Fruit fly (Drosophila melanogaster): ENCODE data around the gene RnpS1.
A peak's percentile ranks its signal among the peaks of the same experiment; 100 is the strongest.

Gene RnpS1

DNA sequence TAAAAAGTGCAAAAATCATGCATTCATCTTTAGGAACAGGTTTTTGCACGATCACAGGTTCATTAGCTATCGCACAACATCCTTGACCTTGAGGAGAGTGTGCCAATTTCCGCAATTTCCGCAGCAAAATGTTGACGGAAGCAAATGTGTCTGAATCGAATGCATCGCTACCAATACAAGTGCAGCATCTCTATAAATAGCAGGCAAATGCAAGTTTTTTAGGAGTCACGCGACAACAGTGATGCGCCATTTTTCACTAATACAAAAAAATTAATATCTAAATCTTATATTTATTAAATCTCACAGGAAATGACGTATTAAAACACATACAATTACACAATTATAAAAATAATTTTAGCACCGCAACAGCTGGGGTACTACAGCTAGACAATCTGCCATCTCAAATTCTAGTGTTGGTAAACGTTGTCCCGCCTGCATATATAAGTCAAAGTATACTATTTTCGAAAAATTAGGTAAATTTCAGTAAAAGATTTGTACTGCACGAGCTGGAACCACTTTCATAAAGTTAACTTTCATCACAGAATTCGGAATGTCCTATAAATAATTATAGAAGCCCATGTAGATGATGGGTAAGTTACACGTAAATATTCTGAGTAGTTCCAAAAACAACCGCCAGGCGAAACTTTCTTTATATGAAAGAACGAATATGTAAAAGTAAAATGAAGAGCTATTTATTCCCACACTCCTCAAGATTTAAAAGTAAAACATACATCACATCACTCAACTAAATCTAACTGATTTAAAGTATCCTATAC is 22.2 kb downstream of the RnpS1 start, which contains the start of gene CG9399 (continued):
- TF ChIP-seq CG1024 (GFP tag; IDR thresholded peaks at IDR 0.05): peak; percentile 93
- peak; percentile 79 for TF ChIP-seq TFAM (GFP tag; optimal IDR thresholded peaks at IDR 0.05)
- TF ChIP-seq lov (optimal IDR thresholded peaks at IDR 0.05): no peak
- peak; percentile 98 for TF ChIP-seq lov (GFP tag; IDR thresholded peaks at IDR 0.05)
- TF ChIP-seq sens (GFP tag): peak; percentile 99
- TF ChIP-seq CG34376 (GFP tag; optimal IDR thresholded peaks at IDR 0.05): peak; percentile 64
- peak; percentile 96 for TF ChIP-seq gcm2 (GFP tag; optimal IDR thresholded peaks at IDR 0.05)
- peak; percentile 84 for TF ChIP-seq slou (GFP tag; optimal IDR thresholded peaks at IDR 0.05)
- TF ChIP-seq CG5180 (GFP tag; optimal IDR thresholded peaks at IDR 0.05): peak; percentile 80
- peak; percentile 97 for TF ChIP-seq CG43689 (GFP tag; IDR thresholded peaks at IDR 0.05)
- peak; percentile 84 for TF ChIP-seq CG1792 (GFP tag; optimal IDR thresholded peaks at IDR 0.05)
- peak; percentile 97 for TF ChIP-seq CG4617 (GFP tag; optimal IDR thresholded peaks at IDR 0.05; ENCODE audit: borderline replicate concordance)
- TF ChIP-seq Optix (GFP tag; IDR thresholded peaks at IDR 0.05): peak; percentile 98
- 0 out of 2 replicates have a peak, but pooled peaks have one; percentile 33 for TF ChIP-seq sna (GFP tag; IDR thresholded peaks at IDR 0.05; ENCODE audit: partially characterized antibody)
- peak; percentile 94 for TF ChIP-seq CG17385 (GFP tag; optimal IDR thresholded peaks at IDR 0.05)
- TF ChIP-seq Dip3 (GFP tag; optimal IDR thresholded peaks at IDR 0.05): peak; percentile 93
- peak; percentile 82 for TF ChIP-seq CG10274 (GFP tag; optimal IDR thresholded peaks at IDR 0.05)
- TF ChIP-seq stc (GFP tag; IDR thresholded peaks at IDR 0.05): peak; percentile 97
- TF ChIP-seq CG8281 (tag; optimal IDR thresholded peaks at IDR 0.05): peak; percentile 84
- peak; percentile 84 for TF ChIP-seq sd (tag; optimal IDR thresholded peaks at IDR 0.05)
- peak; percentile 98 for TF ChIP-seq esg (GFP tag; conservative IDR thresholded peaks at IDR 0.05)
- TF ChIP-seq nerfin-1 (tag; optimal IDR thresholded peaks at IDR 0.05): peak; percentile 92
- peak; percentile 65; the same call in 1 of the 2 replicates for TF ChIP-seq Bgb (GFP tag; IDR thresholded peaks at IDR 0.05; ENCODE audit: partially characterized antibody)
- TF ChIP-seq CG33213 (GFP tag; optimal IDR thresholded peaks at IDR 0.05): peak; percentile 90
- TF ChIP-seq caup (GFP tag; optimal IDR thresholded peaks at IDR 0.05; ENCODE audit: severe bottlenecking): peak; percentile 95
- TF ChIP-seq rib (GFP tag; IDR thresholded peaks at IDR 0.05): peak; percentile 88
- peak; percentile 93 for TF ChIP-seq shn (GFP tag; optimal IDR thresholded peaks at IDR 0.05)
- TF ChIP-seq CG18599 (GFP tag; optimal IDR thresholded peaks at IDR 0.05): peak; percentile 96
- peak; percentile 24 for TF ChIP-seq pros (GFP tag; optimal IDR thresholded peaks at IDR 0.05)
- TF ChIP-seq trem (tag; optimal IDR thresholded peaks at IDR 0.05): peak; percentile 93
- peak; percentile 77 for TF ChIP-seq luna (GFP tag; optimal IDR thresholded peaks at IDR 0.05)
- peak; percentile 92 for TF ChIP-seq pnt (GFP tag; optimal IDR thresholded peaks at IDR 0.05)
- no peak for TF ChIP-seq h (optimal IDR thresholded peaks at IDR 0.05)
- peak; percentile 87 for TF ChIP-seq CG8359 (GFP tag; optimal IDR thresholded peaks at IDR 0.05; ENCODE audit: borderline replicate concordance)
- peak; percentile 96 for TF ChIP-seq Dbx (GFP tag; IDR thresholded peaks at IDR 0.05)
- TF ChIP-seq CG9215 (GFP tag; IDR thresholded peaks at IDR 0.05): peak; percentile 92
- peak; percentile 64 for TF ChIP-seq CG31365 (tag; optimal IDR thresholded peaks at IDR 0.05)
- TF ChIP-seq Poxn (GFP tag; IDR thresholded peaks at IDR 0.05): peak; percentile 91
- peak; percentile 95 for TF ChIP-seq CG2202 (tag; optimal IDR thresholded peaks at IDR 0.05)
- TF ChIP-seq bowl (GFP tag; IDR thresholded peaks at IDR 0.05): peak; percentile 96
- no peak for TF ChIP-seq D (optimal IDR thresholded peaks at IDR 0.05)
- TF ChIP-seq D (GFP tag; optimal IDR thresholded peaks at IDR 0.05): peak; percentile 95
- peak; percentile 97 for TF ChIP-seq lab (GFP tag; optimal IDR thresholded peaks at IDR 0.05)
- TF ChIP-seq CG15269 (tag; optimal IDR thresholded peaks at IDR 0.05): peak; percentile 97
- TF ChIP-seq CG8765 (GFP tag; IDR thresholded peaks at IDR 0.05): peak; percentile 97
- peak; percentile 96 for TF ChIP-seq CG11504 (tag; optimal IDR thresholded peaks at IDR 0.05)
- peak; percentile 98 for TF ChIP-seq Awh (GFP tag; IDR thresholded peaks at IDR 0.05)
- TF ChIP-seq hth (optimal IDR thresholded peaks at IDR 0.05): no peak
- TF ChIP-seq D19B (GFP tag; optimal IDR thresholded peaks at IDR 0.05): peak; percentile 81
- peak; percentile 92 for TF ChIP-seq CG7357 (GFP tag; IDR thresholded peaks at IDR 0.05)
